Worm (Caenorhabditis elegans): ENCODE data around the gene bli-1.

The bli-1 gene

ce11 chrII:10755455-10755854 lies 46.7 kb downstream of the bli-1 start (continued):
- TF ChIP-seq lin-14 (GFP tag; optimal IDR thresholded peaks at IDR 0.05) (peak; percentile 63), dsc-1 (tag; optimal IDR thresholded peaks at IDR 0.05) (peak; percentile 22), nhr-237 (tag; optimal IDR thresholded peaks at IDR 0.05) (no peak), lin-15B (tag; optimal IDR thresholded peaks at IDR 0.05) (no peak), efl-1 (optimal IDR thresholded peaks at IDR 0.05) (no peak), efl-1 (GFP tag; optimal IDR thresholded peaks at IDR 0.05 in 1 of 2) (no peak), nhr-71 (tag; optimal IDR thresholded peaks at IDR 0.05) (peak; percentile 26), unc-62 (GFP tag; optimal IDR thresholded peaks at IDR 0.05) (no peak), unc-86 (tag; optimal IDR thresholded peaks at IDR 0.05) (peak; percentile 20), C16A3.4 (tag; optimal IDR thresholded peaks at IDR 0.05) (no peak), aha-1 (tag; optimal IDR thresholded peaks at IDR 0.05) (no peak), hlh-17 (GFP tag; optimal IDR thresholded peaks at IDR 0.05; ENCODE audit: borderline replicate concordance) (no peak), grh-1 (GFP tag; IDR thresholded peaks at IDR 0.05) (no peak), C34B4.2 (tag; optimal IDR thresholded peaks at IDR 0.05) (no peak), hpl-2 (GFP tag; optimal IDR thresholded peaks at IDR 0.05) (no peak), blmp-1 (tag; optimal IDR thresholded peaks at IDR 0.05) (no peak), irx-1 (tag; optimal IDR thresholded peaks at IDR 0.05) (no peak), unc-130 (tag; optimal IDR thresholded peaks at IDR 0.05) (no peak)

- TF ChIP-seq isw-1 (GFP tag; IDR thresholded peaks at IDR 0.05) (0 out of 2 replicates have a peak, but pooled peaks have one; percentile 9), nhr-85 (tag) (no peak), xbp-1 (tag; optimal IDR thresholded peaks at IDR 0.05) (no peak), nhr-12 (tag; optimal IDR thresholded peaks at IDR 0.05) (no peak), nhr-71 (tag; optimal IDR thresholded peaks at IDR 0.05) (peak; percentile 26), fkh-10 (GFP tag; optimal IDR thresholded peaks at IDR 0.05) (peak; percentile 67), zip-4 (GFP tag; optimal IDR thresholded peaks at IDR 0.05) (no peak), nhr-47 (tag; optimal IDR thresholded peaks at IDR 0.05) (peak; percentile 9), lsy-2 (tag; optimal IDR thresholded peaks at IDR 0.05) (peak in 1 of 2 experiments; percentile 1), efl-1 (optimal IDR thresholded peaks at IDR 0.05) (no peak), efl-1 (GFP tag; optimal IDR thresholded peaks at IDR 0.05 in 1 of 2) (peak in 1 of 2 experiments; percentile 53), F16B12.6 (tag; optimal IDR thresholded peaks at IDR 0.05) (no peak), ces-1 (GFP tag; optimal IDR thresholded peaks at IDR 0.05) (peak; percentile 85), lin-14 (GFP tag; optimal IDR thresholded peaks at IDR 0.05) (peak; percentile 84)
Measured at ce11 chrII:10758951-10759350, 50.2 kb downstream of the bli-1 start.

- TF ChIP-seq unc-62 (GFP tag; optimal IDR thresholded peaks at IDR 0.05) (no peak), mep-1 (tag; optimal IDR thresholded peaks at IDR 0.05) (no peak), C04F5.9 (tag; optimal IDR thresholded peaks at IDR 0.05) (no peak), snu-23 (GFP tag; optimal IDR thresholded peaks at IDR 0.05) (no peak), unc-30 (tag; optimal IDR thresholded peaks at IDR 0.05) (no peak), ceh-90 (tag; optimal IDR thresholded peaks at IDR 0.05) (no peak)
Measured at ce11 chrII:10759425-10759824, 50.7 kb downstream of the bli-1 start.

DNA sequence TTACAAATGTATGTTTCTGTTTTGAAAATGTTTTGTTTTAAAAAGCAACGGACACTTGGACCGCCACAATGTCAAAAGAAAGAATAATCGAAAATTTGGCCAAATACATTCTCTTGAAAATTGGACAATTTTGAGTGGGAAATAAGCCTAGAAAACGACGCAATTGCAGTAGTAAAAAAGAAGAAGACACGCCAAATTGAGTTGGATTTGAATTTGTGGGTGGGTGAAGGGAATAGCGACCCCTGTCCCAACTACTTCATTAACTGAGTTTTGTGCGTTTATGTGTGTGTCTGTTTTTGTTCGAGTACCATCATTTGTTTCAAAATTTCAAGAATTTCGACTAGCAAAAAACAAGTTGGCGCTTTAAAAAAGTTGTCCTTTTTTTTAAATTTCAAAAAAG lies 52.0 kb downstream of the bli-1 start:
- TF ChIP-seq zip-4 (GFP tag; optimal IDR thresholded peaks at IDR 0.05) (no peak), ces-1 (GFP tag; optimal IDR thresholded peaks at IDR 0.05) (no peak), ama-1 (optimal IDR thresholded peaks at IDR 0.05) (no peak), lin-14 (GFP tag; optimal IDR thresholded peaks at IDR 0.05) (peak; percentile 40), dpl-1 (GFP tag; optimal IDR thresholded peaks at IDR 0.05) (no peak), rnt-1 (tag; optimal IDR thresholded peaks at IDR 0.05) (no peak), lin-39 (tag; optimal IDR thresholded peaks at IDR 0.05) (no peak), vab-15 (tag; optimal IDR thresholded peaks at IDR 0.05) (no peak), fkh-10 (GFP tag; optimal IDR thresholded peaks at IDR 0.05) (peak; percentile 11), alr-1 (tag; optimal IDR thresholded peaks at IDR 0.05; ENCODE audit: borderline replicate concordance) (no peak)

Data from whole organism, L1 larva.